Fruit fly (Drosophila melanogaster): ENCODE measurements around the gene Fdh.

The Fdh gene

dm6 chr3R:10872148-10872783, at the start of gene Fdh:
Gene Fdh, minus strand, starts transcription at chr3R:10872381.
- TF ChIP-seq CG17801 (GFP tag; optimal IDR thresholded peaks at IDR 0.05; ENCODE audit: partially characterized antibody) = peak; percentile 48

dm6 chr3R:10893327-10893726, 21.1 kb upstream of the Fdh start, which contains the start of gene CG6621:
Gene CG6621, minus strand, starts transcription at chr3R:10893531.
- no peak for TF ChIP-seq CG17801 (GFP tag; optimal IDR thresholded peaks at IDR 0.05; ENCODE audit: partially characterized antibody)

dm6 chr3R:10889520-10889887, 17.3 kb upstream of the Fdh start, which contains the start of gene Ak3:
Gene Ak3, minus strand, starts transcription at chr3R:10889588.
- TF ChIP-seq CG17801 (GFP tag; optimal IDR thresholded peaks at IDR 0.05; ENCODE audit: partially characterized antibody) = no peak

- peak; percentile 48 for TF ChIP-seq CG17801 (GFP tag; optimal IDR thresholded peaks at IDR 0.05; ENCODE audit: partially characterized antibody)
Measured at dm6 chr3R:10888633-10889519, 16.7 kb upstream of the Fdh start.

dm6 chr3R:10888300-10888632, 16.1 kb upstream of the Fdh start:
- no peak for TF ChIP-seq CG17801 (GFP tag; optimal IDR thresholded peaks at IDR 0.05; ENCODE audit: partially characterized antibody)

dm6 chr3R:10886462-10887315, 14.5 kb upstream of the Fdh start:
- peak; percentile 82 for TF ChIP-seq CG17801 (GFP tag; optimal IDR thresholded peaks at IDR 0.05; ENCODE audit: partially characterized antibody)

dm6 chr3R:10885422-10886081, 13.4 kb upstream of the Fdh start, which contains the start of gene Leash:
Gene Leash, plus strand, starts transcription at chr3R:10885540.
- peak; percentile 9 for TF ChIP-seq CG17801 (GFP tag; optimal IDR thresholded peaks at IDR 0.05; ENCODE audit: partially characterized antibody)

dm6 chr3R:10884678-10885421, 12.7 kb upstream of the Fdh start, which contains the start of gene CG14696:
Gene CG14696, minus strand, starts transcription at chr3R:10885001.
- TF ChIP-seq CG17801 (GFP tag; optimal IDR thresholded peaks at IDR 0.05; ENCODE audit: partially characterized antibody) = no peak

- no peak for TF ChIP-seq CG17801 (GFP tag; optimal IDR thresholded peaks at IDR 0.05; ENCODE audit: partially characterized antibody)
Measured at dm6 chr3R:10884031-10884677, 12.0 kb upstream of the Fdh start.

dm6 chr3R:10881824-10882559, 9.8 kb upstream of the Fdh start, which contains the start of gene Tpc1:
Gene Tpc1, minus strand, starts transcription at chr3R:10882188.
- TF ChIP-seq CG17801 (GFP tag; optimal IDR thresholded peaks at IDR 0.05; ENCODE audit: partially characterized antibody) = no peak

dm6 chr3R:10879219-10879618, 7.0 kb upstream of the Fdh start, which contains the start of gene CG14695:
Gene CG14695, minus strand, starts transcription at chr3R:10879319.
- TF ChIP-seq CG17801 (GFP tag; optimal IDR thresholded peaks at IDR 0.05; ENCODE audit: partially characterized antibody) = no peak

- no peak for TF ChIP-seq CG17801 (GFP tag; optimal IDR thresholded peaks at IDR 0.05; ENCODE audit: partially characterized antibody)
Measured at dm6 chr3R:10878628-10879027, 6.4 kb upstream of the Fdh start.

dm6 chr3R:10877808-10878207, 5.6 kb upstream of the Fdh start:
- no peak for TF ChIP-seq CG17801 (GFP tag; optimal IDR thresholded peaks at IDR 0.05; ENCODE audit: partially characterized antibody)
